Worm (Caenorhabditis elegans): ENCODE measurements around the gene rla-2.

- TF ChIP-seq ets-4 (GFP tag; optimal IDR thresholded peaks at IDR 0.05): no peak
- no peak for TF ChIP-seq nfya-1 (tag; optimal IDR thresholded peaks at IDR 0.05; ENCODE audit: borderline replicate concordance, insufficient read depth)
- no peak for TF ChIP-seq ztf-3 (GFP tag; optimal IDR thresholded peaks at IDR 0.05)
- TF ChIP-seq sea-2 (GFP tag; IDR thresholded peaks at IDR 0.05): no peak
Measured at ce11 chrIV:13400456-13401364, 30.6 kb upstream of the rla-2 start, which contains the start of the genes memi-2 and cyp-31A5.

Measured in whole organism, young adult.